Worm (Caenorhabditis elegans) whole organism, L3 larva: Measurements from ENCODE around the gene asp-2.

Experiments
- R02D3.7 ChIP-seq: fragments of 150-350 bp; optimal IDR thresholded peaks from 2 replicates; lab custom pipeline; 2014; ENCODE audit warnings: missing biosample characterization, missing genetic modification characterization
- elt-1 ChIP-seq: fragments of 150-350 bp; optimal IDR thresholded peaks from 2 replicates; lab custom pipeline; 2014; ENCODE audit warnings: missing biosample characterization, missing genetic modification characterization
- nhr-11 ChIP-seq: fragments of 150-350 bp; optimal IDR thresholded peaks from 2 replicates; lab custom pipeline; 2014; ENCODE audit warnings: missing biosample characterization, missing genetic modification characterization
- nhr-12 ChIP-seq: fragments of 150-350 bp; optimal IDR thresholded peaks from 2 replicates; lab custom pipeline; 2014; ENCODE audit warnings: missing biosample characterization, missing genetic modification characterization
- nhr-23 ChIP-seq: fragments of 150-350 bp; optimal IDR thresholded peaks from 2 replicates; lab custom pipeline; 2014; ENCODE audit warnings: missing biosample characterization, missing genetic modification reagents, missing genetic modification characterization

- TF ChIP-seq nhr-12 (tag; lab: Kevin White, UChicago) (no peak), R02D3.7 (tag; lab: Kevin White, UChicago) (no peak), nhr-11 (no peak), elt-1 (tag; lab: Kevin White, UChicago) (no peak), nhr-23 (tag; lab: Kevin White, UChicago) (no peak)
Observed at ce11 chrV:9172989-9173388, 29.9 kb upstream of the asp-2 start, which contains the start of gene gad-3.
